Fruit fly (Drosophila melanogaster) whole organism, prepupa: ENCODE results near the gene Dus4.

ENCODE experiments used
- CG10631 ChIP-seq: fragments of 200-800 bp; sonication (Bioruptor generic); optimal IDR thresholded peaks from 2 replicates; lab custom pipeline; 2016; ENCODE audit warnings: missing biosample characterization, missing genetic modification characterization
- CG11294 ChIP-seq: fragments of 200-800 bp; sonication (Bioruptor generic); IDR thresholded peaks from 2 replicates; pipeline ENCODE4 v1.3.6; 2022; ENCODE audit warnings: missing biosample characterization, missing genetic modification characterization
- CG11762 ChIP-seq: fragments of 200-800 bp; sonication (Bioruptor generic); optimal IDR thresholded peaks from 3 replicates; lab custom pipeline; 2016; ENCODE audit warnings: missing biosample characterization, missing genetic modification characterization; ENCODE audit not compliant: insufficient read depth
- CG11902 ChIP-seq: fragments of 200-800 bp; sonication (Bioruptor generic); optimal IDR thresholded peaks from 3 replicates; lab custom pipeline; 2016; ENCODE audit warnings: missing biosample characterization, missing genetic modification characterization
- CG1621 ChIP-seq: fragments of 200-800 bp; sonication (Bioruptor generic); optimal IDR thresholded peaks from 3 replicates; lab custom pipeline; 2018; ENCODE audit warnings: missing biosample characterization, mild to moderate bottlenecking, missing genetic modification characterization
- CG16779 ChIP-seq: fragments of 200-800 bp; sonication (Bioruptor generic); optimal IDR thresholded peaks from 3 replicates; lab custom pipeline; 2017; ENCODE audit warnings: missing biosample characterization, mild to moderate bottlenecking, missing genetic modification characterization
- CG3032 ChIP-seq: fragments of 200-800 bp; optimal IDR thresholded peaks from 2 replicates; lab custom pipeline; 2019; ENCODE audit warnings: missing biosample characterization, mild to moderate bottlenecking, missing genetic modification characterization, moderate library complexity
- CG31627 ChIP-seq: fragments of 200-800 bp; sonication (Bioruptor generic); optimal IDR thresholded peaks from 3 replicates; lab custom pipeline; 2016; ENCODE audit warnings: missing biosample characterization, missing genetic modification characterization
- CG32006 ChIP-seq: fragments of 200-800 bp; sonication (Bioruptor generic); optimal IDR thresholded peaks from 3 replicates; lab custom pipeline; 2017; ENCODE audit warnings: missing biosample characterization, mild to moderate bottlenecking, missing genetic modification characterization
- CG34406 ChIP-seq: fragments of 200-800 bp; sonication (Bioruptor generic); optimal IDR thresholded peaks from 3 replicates; lab custom pipeline; 2016; ENCODE audit warnings: missing biosample characterization, missing genetic modification characterization
- CG3919 ChIP-seq: fragments of 200-800 bp; sonication (Bioruptor generic); optimal IDR thresholded peaks from 3 replicates; lab custom pipeline; 2016; ENCODE audit warnings: missing biosample characterization, missing genetic modification characterization
- CG4318 ChIP-seq: fragments of 200-800 bp; sonication (Bioruptor generic); optimal IDR thresholded peaks from 3 replicates; lab custom pipeline; 2017; ENCODE audit warnings: missing biosample characterization, mild to moderate bottlenecking, missing genetic modification characterization
- CG6854 ChIP-seq: fragments of 200-800 bp; sonication (Bioruptor generic); optimal IDR thresholded peaks from 2 replicates; lab custom pipeline; 2017; ENCODE audit warnings: missing biosample characterization, mild to moderate bottlenecking, missing genetic modification characterization
- CG8319 ChIP-seq: fragments of 200-800 bp; sonication (Bioruptor generic); optimal IDR thresholded peaks from 3 replicates; lab custom pipeline; 2016; ENCODE audit warnings: missing biosample characterization, missing genetic modification characterization
- CG8632 ChIP-seq: fragments of 200-800 bp; sonication (Bioruptor generic); optimal IDR thresholded peaks from 3 replicates; lab custom pipeline; 2016; ENCODE audit warnings: missing biosample characterization, missing genetic modification characterization
- CG9139 ChIP-seq: fragments of 200-800 bp; sonication (Bioruptor generic); optimal IDR thresholded peaks from 3 replicates; lab custom pipeline; 2017; ENCODE audit warnings: missing biosample characterization, mild to moderate bottlenecking, missing genetic modification characterization
- Eip75B ChIP-seq: fragments of 200-800 bp; sonication (Bioruptor generic); optimal IDR thresholded peaks from 3 replicates; lab custom pipeline; 2016; ENCODE audit warnings: missing biosample characterization, missing genetic modification characterization
- Eip93F ChIP-seq: fragments of 200-800 bp; sonication (Bioruptor generic); optimal IDR thresholded peaks from 2 replicates; lab custom pipeline; 2016; ENCODE audit warnings: missing biosample characterization, mild to moderate bottlenecking, missing genetic modification characterization
- Ets21C ChIP-seq: fragments of 200-800 bp; sonication (Bioruptor generic); optimal IDR thresholded peaks from 3 replicates; lab custom pipeline; 2016; ENCODE audit warnings: missing biosample characterization, missing genetic modification characterization
- Ets96B ChIP-seq: fragments of 200-800 bp; optimal IDR thresholded peaks from 2 replicates; lab custom pipeline; 2019; ENCODE audit warnings: missing biosample characterization, mild to moderate bottlenecking, missing genetic modification characterization, moderate library complexity
- Gug ChIP-seq: fragments of 200-800 bp; sonication (Bioruptor generic); IDR thresholded peaks from 2 replicates; pipeline ENCODE4 v1.3.6; 2022; ENCODE audit warnings: missing biosample characterization, missing genetic modification characterization
- Hr38 ChIP-seq: sonication (Bioruptor generic); optimal IDR thresholded peaks from 2 replicates; lab custom pipeline; 2016; ENCODE audit warnings: missing biosample characterization, missing genetic modification characterization
- Hr39 ChIP-seq: fragments of 200-800 bp; sonication (Bioruptor generic); optimal IDR thresholded peaks from 2 replicates; lab custom pipeline; 2016; ENCODE audit warnings: missing biosample characterization, missing genetic modification characterization
- Hr4 ChIP-seq: fragments of 200-800 bp; sonication (Bioruptor generic); optimal IDR thresholded peaks from 3 replicates; lab custom pipeline; 2016; ENCODE audit warnings: missing biosample characterization, missing genetic modification characterization
- OdsH ChIP-seq: fragments of 200-800 bp; sonication (Bioruptor generic); optimal IDR thresholded peaks from 3 replicates; lab custom pipeline; 2016; ENCODE audit warnings: missing biosample characterization, missing genetic modification characterization
- Smox ChIP-seq: fragments of 200-800 bp; sonication (Bioruptor generic); optimal IDR thresholded peaks from 3 replicates; lab custom pipeline; 2016; ENCODE audit warnings: missing biosample characterization, missing genetic modification characterization
- Sox102F ChIP-seq: fragments of 200-800 bp; sonication (Bioruptor generic); optimal IDR thresholded peaks from 2 replicates; lab custom pipeline; 2016; ENCODE audit warnings: missing biosample characterization, mild to moderate bottlenecking, missing genetic modification characterization
- Sox14 ChIP-seq: fragments of 200-800 bp; sonication (Bioruptor generic); optimal IDR thresholded peaks from 3 replicates; lab custom pipeline; 2016; ENCODE audit warnings: missing biosample characterization, missing genetic modification characterization
- Sox15 ChIP-seq: fragments of 200-800 bp; sonication (Bioruptor generic); optimal IDR thresholded peaks from 3 replicates; lab custom pipeline; 2016; ENCODE audit warnings: missing biosample characterization, missing genetic modification characterization
- achi ChIP-seq: fragments of 200-800 bp; sonication (Bioruptor generic); optimal IDR thresholded peaks from 3 replicates; lab custom pipeline; 2016; ENCODE audit warnings: missing biosample characterization, missing genetic modification characterization
- acj6 ChIP-seq: fragments of 200-800 bp; sonication (Bioruptor generic); optimal IDR thresholded peaks from 3 replicates; lab custom pipeline; 2016; ENCODE audit warnings: missing biosample characterization, missing genetic modification characterization
- dsx ChIP-seq: fragments of 200-800 bp; optimal IDR thresholded peaks from 3 replicates; lab custom pipeline; 2019; ENCODE audit warnings: missing biosample characterization, mild to moderate bottlenecking, missing genetic modification characterization, moderate library complexity; ENCODE audit not compliant: poor library complexity, severe bottlenecking
- eg ChIP-seq: fragments of 200-800 bp; sonication (Bioruptor generic); IDR thresholded peaks from 3 replicates; pipeline ENCODE4 v1.3.6; 2022; ENCODE audit warnings: missing biosample characterization, missing genetic modification characterization
- fd59A ChIP-seq: fragments of 200-800 bp; sonication (Bioruptor generic); optimal IDR thresholded peaks from 2 replicates; lab custom pipeline; 2017; ENCODE audit warnings: missing biosample characterization, mild to moderate bottlenecking, missing genetic modification characterization, missing genetic modification reagents
- fkh ChIP-seq: fragments of 200-800 bp; sonication (Bioruptor generic); optimal IDR thresholded peaks from 3 replicates; lab custom pipeline; 2017; ENCODE audit warnings: missing biosample characterization, mild to moderate bottlenecking, missing genetic modification characterization, moderate library complexity
- net ChIP-seq: fragments of 200-800 bp; sonication (Bioruptor generic); optimal IDR thresholded peaks from 3 replicates; lab custom pipeline; 2016; ENCODE audit warnings: missing biosample characterization, missing genetic modification characterization
- pdm3 ChIP-seq: fragments of 200-800 bp; sonication (Bioruptor generic); optimal IDR thresholded peaks from 3 replicates; lab custom pipeline; 2016; ENCODE audit warnings: missing biosample characterization, missing genetic modification characterization
- spab ChIP-seq: fragments of 200-800 bp; sonication (Bioruptor generic); optimal IDR thresholded peaks from 2 replicates; lab custom pipeline; 2017; ENCODE audit warnings: missing biosample characterization, mild to moderate bottlenecking, missing genetic modification characterization, missing genetic modification reagents
- svp ChIP-seq: fragments of 200-800 bp; sonication (Bioruptor generic); peaks from one replicate; lab custom pipeline; 2016; ENCODE audit warnings: missing biosample characterization, missing genetic modification characterization
- topi ChIP-seq: fragments of 200-800 bp; sonication (Bioruptor generic); optimal IDR thresholded peaks from 3 replicates; lab custom pipeline; 2016; ENCODE audit warnings: missing biosample characterization, missing genetic modification characterization
- vri ChIP-seq: fragments of 200-800 bp; sonication (Bioruptor generic); optimal IDR thresholded peaks from 3 replicates; lab custom pipeline; 2016; ENCODE audit warnings: missing biosample characterization, mild to moderate bottlenecking, missing genetic modification characterization

Gene Dus4

DNA sequence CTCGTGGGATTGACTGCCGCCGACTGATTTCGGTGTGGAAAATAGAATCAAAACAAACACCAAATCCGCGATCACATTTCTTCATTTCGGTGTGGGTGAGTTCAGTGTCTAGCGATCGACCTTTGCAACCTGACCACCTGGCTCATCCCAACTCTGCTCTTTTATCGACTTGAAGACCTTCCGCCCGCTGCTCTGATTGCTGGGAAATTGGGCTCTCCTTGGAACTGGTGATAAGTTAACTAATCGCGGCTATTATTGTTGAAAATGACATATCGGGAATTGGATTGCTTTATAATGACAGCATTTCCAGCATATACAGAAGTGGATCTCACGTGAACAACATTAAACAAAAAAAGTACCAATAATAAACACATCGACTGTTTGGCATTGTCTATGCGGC, 34.3 kb downstream of the Dus4 start:
- no peak for TF ChIP-seq Sox14 (GFP tag; lab: Kevin White, UChicago)
- TF ChIP-seq Gug (GFP tag; lab: Robert Waterston, UW), result no peak
- TF ChIP-seq eg (GFP tag; lab: Robert Waterston, UW), result no peak
- TF ChIP-seq topi, result no peak
- no peak for TF ChIP-seq fd59A (GFP tag; lab: Kevin White, UChicago)

DNA sequence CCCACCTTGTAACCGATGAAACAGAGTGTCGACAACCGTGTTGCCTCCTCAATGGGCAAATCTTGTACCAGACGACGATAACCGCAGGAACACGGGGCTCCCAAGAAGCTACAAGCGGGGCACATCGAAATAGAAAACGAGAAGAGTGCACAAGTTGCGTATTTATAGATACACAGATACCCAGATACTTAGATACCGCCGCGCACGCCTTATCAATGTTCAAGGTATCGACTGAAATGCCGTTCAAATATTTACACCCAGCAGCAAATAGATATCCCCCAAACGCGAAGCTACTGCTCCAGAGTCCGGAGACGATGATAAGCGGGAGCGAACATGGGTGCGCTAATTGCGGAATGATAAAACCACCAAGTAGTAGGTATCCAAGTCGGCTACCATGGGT, 35.6 kb downstream of the Dus4 start:
- TF ChIP-seq CG11762 (GFP tag; lab: Kevin White, UChicago), result no peak
- TF ChIP-seq CG16779 (tag; lab: Kevin White, UChicago), result no peak
- no peak for TF ChIP-seq CG3919
- TF ChIP-seq fkh (GFP tag; lab: Kevin White, UChicago), result peak; percentile 39
- no peak for TF ChIP-seq pdm3

DNA sequence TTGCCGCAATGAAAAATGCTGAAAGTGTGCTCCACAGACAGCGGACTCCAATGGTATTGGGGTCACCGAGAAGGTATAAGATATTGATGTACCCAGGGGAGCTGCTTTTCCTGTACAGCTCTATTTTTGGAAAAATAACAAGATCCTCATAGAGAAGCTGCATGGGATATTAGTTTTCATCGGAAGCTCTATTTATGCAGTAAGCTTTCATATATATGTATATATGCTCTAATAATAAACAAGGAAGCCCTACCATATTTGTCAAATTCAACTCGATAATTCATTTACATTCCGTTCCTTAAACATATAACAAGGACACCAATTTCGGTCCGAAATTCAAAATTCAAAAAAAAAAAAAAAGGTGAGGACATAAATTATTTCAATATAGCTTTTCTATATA, 38.6 kb downstream of the Dus4 start, which contains the start of the genes CG17344 and CG43731:
TSS of gene CG17344 (plus strand) at position 301 of the 400 bp plus-strand sequence.
TSS of gene CG43731 (plus strand) at position 301 of the 400 bp plus-strand sequence.
- TF ChIP-seq achi (no peak), dsx (GFP tag; lab: Kevin White, UChicago) (no peak), CG10631 (no peak), Ets96B (tag; lab: Kevin White, UChicago) (no peak), Hr39 (GFP tag; lab: Kevin White, UChicago) (no peak), CG3032 (tag; lab: Kevin White, UChicago) (no peak), Sox15 (no peak), vri (GFP tag; lab: Kevin White, UChicago) (no peak), spab (GFP tag; lab: Kevin White, UChicago) (no peak), CG11762 (GFP tag; lab: Kevin White, UChicago) (no peak), svp (GFP tag; lab: Kevin White, UChicago) (no peak), acj6 (GFP tag; lab: Kevin White, UChicago) (no peak), Eip75B (GFP tag; lab: Kevin White, UChicago) (no peak), CG8632 (GFP tag; lab: Kevin White, UChicago) (no peak), net (GFP tag; lab: Kevin White, UChicago) (no peak), Eip93F (no peak), Sox102F (GFP tag; lab: Kevin White, UChicago) (no peak), CG9139 (GFP tag; lab: Kevin White, UChicago) (no peak), pdm3 (no peak), CG11294 (no peak)

DNA sequence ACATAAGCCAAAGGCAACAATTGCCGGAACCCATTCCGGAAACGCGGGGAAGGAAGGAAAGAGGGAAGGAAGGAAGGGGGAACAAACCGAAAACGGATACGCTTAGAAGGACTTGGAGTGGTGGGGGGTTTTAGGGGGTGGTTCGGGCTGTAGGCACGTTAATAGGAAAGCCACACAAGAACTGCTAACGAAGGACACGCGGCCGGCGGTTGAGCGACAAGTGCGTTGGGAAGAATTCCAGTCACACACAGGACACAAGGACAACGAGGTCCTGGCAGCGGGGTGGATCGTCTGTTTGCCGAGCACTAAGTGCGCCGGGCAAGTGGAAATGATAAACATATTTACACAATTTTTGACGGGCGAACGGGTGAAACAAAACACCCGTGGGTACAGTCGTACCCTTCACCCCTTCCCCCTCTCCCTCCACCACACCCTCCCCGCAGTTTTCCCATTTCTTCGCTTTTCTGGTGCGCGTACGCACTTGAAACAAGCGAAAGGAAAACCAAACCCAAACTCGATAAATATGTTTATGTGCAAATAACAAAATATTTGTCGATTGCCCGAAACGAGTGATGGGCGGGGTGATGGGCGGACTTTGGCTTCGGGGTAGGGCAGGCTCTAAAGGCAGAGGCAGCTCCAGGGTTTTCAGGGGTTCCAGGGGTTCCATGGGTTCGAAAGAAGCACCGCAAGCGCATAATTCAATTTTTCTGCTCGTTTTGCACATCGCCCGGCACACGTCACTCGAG, 40.3 kb downstream of the Dus4 start:
- TF ChIP-seq Hr4 (GFP tag; lab: Kevin White, UChicago), result no peak
- peak; percentile 72 for TF ChIP-seq fkh (GFP tag; lab: Kevin White, UChicago)
- no peak for TF ChIP-seq Smox (GFP tag; lab: Kevin White, UChicago)
- no peak for TF ChIP-seq Hr38

dm6 chr2L:19104383-19104782, 41.3 kb downstream of the Dus4 start:
- TF ChIP-seq dsx (GFP tag; lab: Kevin White, UChicago) (no peak), CG11762 (GFP tag; lab: Kevin White, UChicago) (no peak)

dm6 chr2L:19106235-19106634, 43.1 kb downstream of the Dus4 start:
- no peak for TF ChIP-seq Gug (GFP tag; lab: Robert Waterston, UW)
- TF ChIP-seq CG1621 (tag; lab: Kevin White, UChicago), result no peak
- TF ChIP-seq CG11902 (GFP tag; lab: Kevin White, UChicago), result no peak
- no peak for TF ChIP-seq vri (GFP tag; lab: Kevin White, UChicago)
- no peak for TF ChIP-seq Sox15
- TF ChIP-seq Hr4 (GFP tag; lab: Kevin White, UChicago), result no peak
- TF ChIP-seq CG31627 (GFP tag; lab: Kevin White, UChicago), result no peak
- no peak for TF ChIP-seq CG34406
- no peak for TF ChIP-seq Hr39 (GFP tag; lab: Kevin White, UChicago)
- TF ChIP-seq CG8319, result no peak
- TF ChIP-seq eg (GFP tag; lab: Robert Waterston, UW), result no peak
- no peak for TF ChIP-seq CG32006
- no peak for TF ChIP-seq CG6854 (GFP tag; lab: Kevin White, UChicago)
- TF ChIP-seq CG4318, result no peak
- TF ChIP-seq Ets21C (GFP tag; lab: Kevin White, UChicago), result no peak
- TF ChIP-seq achi, result no peak
- TF ChIP-seq CG10631, result no peak
- TF ChIP-seq Eip75B (GFP tag; lab: Kevin White, UChicago), result no peak
- no peak for TF ChIP-seq OdsH (GFP tag; lab: Kevin White, UChicago)
